Fruit fly (Drosophila melanogaster) whole organism, embryonic: ENCODE results near the gene CG32625.

Source experiments
- CG10274 ChIP-seq: fragments of 200-800 bp; sonication (Bioruptor generic); optimal IDR thresholded peaks from 3 replicates; lab custom pipeline; 2017; ENCODE audit warnings: missing biosample characterization, mild to moderate bottlenecking, missing genetic modification characterization
- CG10959 ChIP-seq: fragments of 200-800 bp; sonication (Bioruptor generic); IDR thresholded peaks from 2 replicates; pipeline ENCODE4 v1.3.6; 2022; ENCODE audit warnings: missing biosample characterization, missing genetic modification characterization
- CG14667 ChIP-seq: fragments of 200-800 bp; sonication (Bioruptor generic); IDR thresholded peaks from 2 replicates; pipeline ENCODE4 v1.3.6; 2022; ENCODE audit warnings: missing biosample characterization, missing genetic modification characterization
- CG14860 ChIP-seq: fragments of 200-800 bp; sonication (Bioruptor generic); IDR thresholded peaks from 3 replicates; pipeline ENCODE4 v1.3.6; 2022; ENCODE audit warnings: missing biosample characterization, missing genetic modification characterization; ENCODE audit not compliant: partially characterized antibody
- CG15269 ChIP-seq: fragments of 200-800 bp; sonication (Bioruptor generic); optimal IDR thresholded peaks from 2 replicates; lab custom pipeline; 2018; ENCODE audit warnings: missing biosample characterization, mild to moderate bottlenecking, missing genetic modification characterization, moderate library complexity
- CG16813 ChIP-seq: fragments of 200-800 bp; sonication (Bioruptor generic); IDR thresholded peaks from 3 replicates; pipeline ENCODE4 v1.3.6; 2022; ENCODE audit warnings: missing biosample characterization, missing genetic modification characterization; ENCODE audit not compliant: partially characterized antibody
- CG17359 ChIP-seq: fragments of 200-800 bp; sonication (Bioruptor generic); optimal IDR thresholded peaks from 3 replicates; lab custom pipeline; 2018; ENCODE audit warnings: missing biosample characterization, mild to moderate bottlenecking, missing genetic modification characterization, moderate library complexity
- CG17385 ChIP-seq: fragments of 200-800 bp; sonication (Bioruptor generic); optimal IDR thresholded peaks from 3 replicates; lab custom pipeline; 2018; ENCODE audit warnings: missing biosample characterization, mild to moderate bottlenecking, missing genetic modification characterization
- CG17612 ChIP-seq: fragments of 200-800 bp; sonication (Bioruptor generic); IDR thresholded peaks from 2 replicates; pipeline ENCODE4 v1.3.6; 2022; ENCODE audit warnings: missing biosample characterization, missing genetic modification characterization
- CG18476 ChIP-seq: fragments of 200-800 bp; sonication (Bioruptor generic); optimal IDR thresholded peaks from 2 replicates; lab custom pipeline; 2016; ENCODE audit warnings: missing biosample characterization, mild to moderate bottlenecking, missing genetic modification characterization
- CG2712 ChIP-seq: fragments of 200-800 bp; optimal IDR thresholded peaks from 3 replicates; lab custom pipeline; 2019; ENCODE audit warnings: missing biosample characterization, mild to moderate bottlenecking, missing genetic modification characterization, moderate library complexity
- CG31441 ChIP-seq: fragments of 200-800 bp; sonication (Bioruptor generic); IDR thresholded peaks from 2 replicates; pipeline ENCODE4 v1.3.6; 2022; ENCODE audit warnings: missing biosample characterization, missing genetic modification characterization
- CG33213 ChIP-seq: fragments of 200-800 bp; sonication (Bioruptor generic); optimal IDR thresholded peaks from 3 replicates; lab custom pipeline; 2016; ENCODE audit warnings: missing biosample characterization, missing genetic modification characterization
- CG33557 ChIP-seq: fragments of 200-800 bp; sonication (Bioruptor generic); optimal IDR thresholded peaks from 2 replicates; lab custom pipeline; 2019; ENCODE audit warnings: missing biosample characterization, mild to moderate bottlenecking, missing genetic modification characterization, moderate library complexity
- CG4617 ChIP-seq: fragments of 200-800 bp; sonication (Bioruptor generic); optimal IDR thresholded peaks from 3 replicates; lab custom pipeline; 2016; ENCODE audit warnings: missing biosample characterization, missing genetic modification characterization, borderline replicate concordance
- CG7745 ChIP-seq: fragments of 200-800 bp; sonication (Bioruptor generic); optimal IDR thresholded peaks from 2 replicates; lab custom pipeline; 2018; ENCODE audit warnings: missing biosample characterization, mild to moderate bottlenecking, missing genetic modification characterization, moderate library complexity
- CG7839 ChIP-seq: fragments of 200-800 bp; sonication (Bioruptor generic); optimal IDR thresholded peaks from 3 replicates; lab custom pipeline; 2018; ENCODE audit warnings: missing biosample characterization, mild to moderate bottlenecking, missing genetic modification characterization, moderate library complexity
- CG8290 ChIP-seq, 3 experiments: fragments of 200-800 bp; sonication (Bioruptor generic); optimal IDR thresholded peaks; 2 replicates each; lab custom pipeline; 2016 to 2019; ENCODE audit warnings: missing biosample characterization in 3 of 3, missing genetic modification characterization in 3 of 3, mild to moderate bottlenecking in 2 of 3, moderate library complexity in 1 of 3
- CG8944 ChIP-seq: fragments of 200-800 bp; sonication (Bioruptor generic); optimal IDR thresholded peaks from 3 replicates; lab custom pipeline; 2016; ENCODE audit warnings: missing biosample characterization, missing genetic modification characterization
- CG9609 ChIP-seq: fragments of 200-800 bp; sonication (Bioruptor generic); optimal IDR thresholded peaks from 3 replicates; lab custom pipeline; 2016; ENCODE audit warnings: missing biosample characterization, missing genetic modification characterization
- CG9817 ChIP-seq: fragments of 200-800 bp; sonication (Bioruptor generic); optimal IDR thresholded peaks from 2 replicates; lab custom pipeline; 2018; ENCODE audit warnings: missing biosample characterization, mild to moderate bottlenecking, missing genetic modification characterization, moderate library complexity
- CrebB ChIP-seq: fragments of 200-800 bp; sonication (Bioruptor generic); optimal IDR thresholded peaks from 3 replicates; lab custom pipeline; 2018; ENCODE audit warnings: missing biosample characterization, mild to moderate bottlenecking, missing genetic modification characterization
- Mes4 ChIP-seq: fragments of 200-800 bp; sonication (Bioruptor generic); optimal IDR thresholded peaks from 2 replicates; lab custom pipeline; 2016; ENCODE audit warnings: missing biosample characterization, missing genetic modification characterization
- NfI ChIP-seq: fragments of 200-800 bp; sonication (Bioruptor generic); optimal IDR thresholded peaks from 3 replicates; lab custom pipeline; 2018; ENCODE audit warnings: missing biosample characterization, mild to moderate bottlenecking, missing genetic modification characterization, moderate library complexity
- Usf ChIP-seq: fragments of 200-800 bp; sonication (Bioruptor generic); optimal IDR thresholded peaks from 2 replicates; lab custom pipeline; 2017; ENCODE audit warnings: missing genotype, missing biosample characterization, missing genetic modification characterization
- abd-A ChIP-seq: fragments of 200-800 bp; sonication (Bioruptor generic); optimal IDR thresholded peaks from 3 replicates; lab custom pipeline; 2019; ENCODE audit warnings: missing biosample characterization, mild to moderate bottlenecking, missing genetic modification characterization, moderate library complexity
- al ChIP-seq: fragments of 200-800 bp; sonication (Bioruptor generic); IDR thresholded peaks from 2 replicates; pipeline ENCODE4 v1.3.6; 2022; ENCODE audit warnings: missing biosample characterization, missing genetic modification characterization
- ap ChIP-seq: fragments of 200-800 bp; sonication (Bioruptor generic); IDR thresholded peaks from 2 replicates; pipeline ENCODE4 v1.3.6; 2022; ENCODE audit warnings: missing biosample characterization, missing genetic modification characterization
- az2 ChIP-seq: fragments of 200-800 bp; sonication (Bioruptor generic); optimal IDR thresholded peaks from 3 replicates; lab custom pipeline; 2016; ENCODE audit warnings: missing biosample characterization, missing genetic modification characterization
- bbx ChIP-seq: fragments of 200-800 bp; sonication (Bioruptor generic); IDR thresholded peaks from 2 replicates; pipeline ENCODE4 v1.3.6; 2022; ENCODE audit warnings: missing biosample characterization, missing genetic modification characterization; ENCODE audit not compliant: partially characterized antibody
- bowl ChIP-seq: fragments of 200-800 bp; sonication (Bioruptor generic); IDR thresholded peaks from 2 replicates; pipeline ENCODE4 v1.3.6; 2022; ENCODE audit warnings: missing biosample characterization, missing genetic modification characterization
- cg ChIP-seq: fragments of 200-800 bp; sonication (Bioruptor generic); optimal IDR thresholded peaks from 3 replicates; lab custom pipeline; 2019; ENCODE audit warnings: missing biosample characterization, mild to moderate bottlenecking, missing genetic modification characterization, moderate library complexity
- chm ChIP-seq: fragments of 200-800 bp; sonication (Bioruptor generic); IDR thresholded peaks from 2 replicates; pipeline ENCODE4 v1.3.6; 2022; ENCODE audit warnings: missing biosample characterization, missing genetic modification characterization
- ci ChIP-seq: fragments of 200-800 bp; sonication (Bioruptor generic); IDR thresholded peaks from 3 replicates; pipeline ENCODE4 v1.3.6; 2022; ENCODE audit warnings: missing biosample characterization, missing genetic modification characterization
- dmrt99B ChIP-seq: fragments of 200-800 bp; sonication (Bioruptor generic); optimal IDR thresholded peaks from 2 replicates; lab custom pipeline; 2018; ENCODE audit warnings: missing biosample characterization, mild to moderate bottlenecking, missing genetic modification characterization, moderate library complexity
- ftz-f1 ChIP-seq: fragments of 200-800 bp; sonication (Bioruptor generic); optimal IDR thresholded peaks from 2 replicates; lab custom pipeline; 2016; ENCODE audit warnings: missing biosample characterization, missing genetic modification characterization
- gcm2 ChIP-seq: fragments of 200-800 bp; sonication (Bioruptor generic); optimal IDR thresholded peaks from 2 replicates; lab custom pipeline; 2016; ENCODE audit warnings: missing biosample characterization, missing genetic modification characterization
- gfzf ChIP-seq: fragments of 200-800 bp; sonication (Bioruptor generic); optimal IDR thresholded peaks from 2 replicates; lab custom pipeline; 2016; ENCODE audit warnings: missing biosample characterization, mild to moderate bottlenecking, missing genetic modification characterization, moderate library complexity
- grau ChIP-seq: fragments of 200-800 bp; optimal IDR thresholded peaks from 3 replicates; lab custom pipeline; 2019; ENCODE audit warnings: missing biosample characterization, mild to moderate bottlenecking, missing genetic modification characterization, moderate library complexity
- hkb ChIP-seq, 2 experiments: fragments of 200-800 bp in 1 of 2; fragments of >200 bp in 1 of 2; sonication (Bioruptor generic) in 1 of 2; IDR thresholded peaks in 1 of 2; optimal IDR thresholded peaks in 1 of 2; 2 replicates each; pipeline versions ENCODE4 v1.3.6 to Lab custom; 2017 to 2022; ENCODE audit warnings: missing biosample characterization in 1 of 2, missing genetic modification characterization in 1 of 2
- lola ChIP-seq, 3 experiments: fragments of >200 bp in 2 of 3; fragments of 200-800 bp in 1 of 3; sonication (Bioruptor generic) in 1 of 3; optimal IDR thresholded peaks; 2 replicates each; lab custom pipeline; 2017 to 2019; ENCODE audit warnings: missing biosample characterization in 3 of 3, missing genetic modification characterization in 3 of 3, mild to moderate bottlenecking in 1 of 3, moderate library complexity in 1 of 3
- pb ChIP-seq: fragments of 200-800 bp; sonication (Bioruptor generic); optimal IDR thresholded peaks from 3 replicates; lab custom pipeline; 2016; ENCODE audit warnings: missing biosample characterization, missing genetic modification characterization
- phol ChIP-seq: fragments of 200-800 bp; sonication (Bioruptor generic); optimal IDR thresholded peaks from 3 replicates; lab custom pipeline; 2018; ENCODE audit warnings: missing biosample characterization, mild to moderate bottlenecking, missing genetic modification characterization, moderate library complexity
- pnt ChIP-seq: fragments of 200-800 bp; sonication (Bioruptor generic); optimal IDR thresholded peaks from 3 replicates; lab custom pipeline; 2016; ENCODE audit warnings: missing biosample characterization, missing genetic modification characterization
- pros ChIP-seq: fragments of 200-800 bp; sonication (Bioruptor generic); optimal IDR thresholded peaks from 3 replicates; lab custom pipeline; 2019; ENCODE audit warnings: missing biosample characterization, mild to moderate bottlenecking, missing genetic modification characterization, moderate library complexity
- repo ChIP-seq: fragments of 200-800 bp; sonication (Bioruptor generic); optimal IDR thresholded peaks from 2 replicates; lab custom pipeline; 2016; ENCODE audit warnings: missing biosample characterization, missing genetic modification characterization
- ro ChIP-seq: fragments of 200-800 bp; sonication (Bioruptor generic); IDR thresholded peaks from 2 replicates; pipeline ENCODE4 v1.3.6; 2022; ENCODE audit warnings: missing biosample characterization, missing genetic modification characterization
- sim ChIP-seq: fragments of 200-800 bp; sonication (Bioruptor generic); IDR thresholded peaks from 2 replicates; pipeline ENCODE4 v1.3.6; 2022; ENCODE audit warnings: missing biosample characterization, missing genetic modification characterization
- wek ChIP-seq: fragments of 200-800 bp; sonication (Bioruptor generic); optimal IDR thresholded peaks from 3 replicates; lab custom pipeline; 2018; ENCODE audit warnings: missing biosample characterization, mild to moderate bottlenecking, missing genetic modification characterization, moderate library complexity

CG32625 gene

DNA sequence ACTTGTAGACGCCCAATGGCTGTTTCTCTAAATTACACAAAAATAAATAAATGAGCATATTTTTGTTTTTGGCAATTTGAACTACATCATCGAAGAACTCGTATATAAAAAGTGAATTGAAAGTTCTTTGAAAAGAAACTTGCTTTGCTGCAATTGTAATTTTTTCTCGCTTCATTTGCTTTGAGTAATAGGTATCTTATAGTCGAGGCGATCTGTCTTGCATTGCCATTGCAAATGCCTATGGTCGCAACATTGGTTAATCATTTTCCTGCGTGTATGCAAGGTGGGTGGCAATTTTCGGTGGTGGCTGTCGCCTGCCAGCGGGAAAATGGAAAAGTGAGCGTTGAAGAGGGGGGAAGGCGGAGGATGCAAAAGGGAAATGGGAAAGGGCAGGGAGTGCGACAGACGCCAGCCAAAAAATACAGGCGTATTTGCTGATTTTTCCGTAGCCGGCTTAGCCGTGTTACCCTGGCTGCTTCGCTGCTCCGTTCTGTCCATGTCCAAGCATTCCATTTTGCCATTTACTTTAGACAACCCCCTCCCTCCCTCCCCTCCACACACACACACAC, 30.7 kb upstream of the CG32625 start (continued):
- TF ChIP-seq ro (GFP tag; lab: Robert Waterston, UW) = no peak
- TF ChIP-seq CG10274 = no peak
- no peak for TF ChIP-seq CG15269
- no peak for TF ChIP-seq pb (GFP tag; lab: Kevin White, UChicago)
- no peak for TF ChIP-seq az2 (GFP tag; lab: Kevin White, UChicago)
- TF ChIP-seq repo (GFP tag; lab: Kevin White, UChicago) = no peak
- TF ChIP-seq CG31441 (GFP tag; lab: Robert Waterston, UW) = peak; percentile 22; the same call in 1 of the 2 replicates
- no peak for TF ChIP-seq wek
- TF ChIP-seq CG17612 (GFP tag; lab: Robert Waterston, UW) = no peak
- peak; percentile 17 for TF ChIP-seq cg (GFP tag; lab: Kevin White, UChicago)
- peak; percentile 24 for TF ChIP-seq phol (tag; lab: Kevin White, UChicago)
- no peak for TF ChIP-seq Usf
- TF ChIP-seq pros = peak; percentile 61
- no peak for TF ChIP-seq sim (GFP tag; lab: Robert Waterston, UW)
- no peak for TF ChIP-seq CG8290 (GFP tag; optimal IDR thresholded peaks at IDR 0.05; lab: Kevin White, UChicago)
- TF ChIP-seq CG8290 (tag; optimal IDR thresholded peaks at IDR 0.05; lab: Kevin White, UChicago) = no peak
- no peak for TF ChIP-seq al (GFP tag; lab: Robert Waterston, UW)
- peak; percentile 20 for TF ChIP-seq CG7839 (tag; lab: Kevin White, UChicago)
- peak in 1 of 3 experiments; percentile 10 for TF ChIP-seq lola (GFP tag; optimal IDR thresholded peaks at IDR 0.05; lab: Kevin White, UChicago)
- TF ChIP-seq abd-A (tag; lab: Kevin White, UChicago) = peak; percentile 36
- no peak for TF ChIP-seq gcm2 (GFP tag; lab: Kevin White, UChicago)
- TF ChIP-seq NfI (GFP tag; lab: Kevin White, UChicago) = no peak
- TF ChIP-seq bowl = no peak
- no peak for TF ChIP-seq CG18476 (GFP tag; lab: Kevin White, UChicago)
- no peak for TF ChIP-seq CG10959 (GFP tag; lab: Robert Waterston, UW)
- TF ChIP-seq CG8944 = no peak
- peak; percentile 11 for TF ChIP-seq grau (tag; lab: Kevin White, UChicago)
- TF ChIP-seq CG16813 (GFP tag; lab: Robert Waterston, UW) = 0 out of 3 replicates have a peak, but pooled peaks have one; percentile 42
- peak; percentile 6 for TF ChIP-seq dmrt99B (tag; lab: Kevin White, UChicago)
- TF ChIP-seq ftz-f1 (GFP tag; lab: Kevin White, UChicago) = no peak
- no peak for TF ChIP-seq chm
- TF ChIP-seq CG4617 (GFP tag; lab: Kevin White, UChicago) = no peak
- no peak for TF ChIP-seq gfzf (GFP tag; lab: Kevin White, UChicago)
- TF ChIP-seq CG17359 (tag; lab: Kevin White, UChicago) = no peak
- no peak for TF ChIP-seq bbx (GFP tag; lab: Robert Waterston, UW)
- TF ChIP-seq CG9609 (GFP tag; lab: Kevin White, UChicago) = no peak
- no peak for TF ChIP-seq CG7745
- TF ChIP-seq pnt (GFP tag; lab: Kevin White, UChicago) = no peak
- no peak for TF ChIP-seq CG33557 (GFP tag; lab: Kevin White, UChicago)
- no peak for TF ChIP-seq ci (GFP tag; lab: Robert Waterston, UW)
- no peak for TF ChIP-seq Mes4 (GFP tag; lab: Kevin White, UChicago)
- no peak for TF ChIP-seq CG9817 (tag; lab: Kevin White, UChicago)
- TF ChIP-seq CG33213 = no peak
- TF ChIP-seq CG17385 (GFP tag; lab: Kevin White, UChicago) = no peak
- peak; percentile 24 for TF ChIP-seq CG2712 (tag; lab: Kevin White, UChicago)
- peak; percentile 47; the same call in 2 of the 3 replicates for TF ChIP-seq CG14860 (GFP tag; lab: Robert Waterston, UW)
- TF ChIP-seq CrebB (tag; lab: Kevin White, UChicago) = no peak
- TF ChIP-seq CG14667 (GFP tag; lab: Robert Waterston, UW) = no peak
- no peak for TF ChIP-seq ap
- no peak for TF ChIP-seq hkb (optimal IDR thresholded peaks at IDR 0.05; lab: Kevin White, UChicago)
- no peak for TF ChIP-seq hkb (GFP tag; IDR thresholded peaks at IDR 0.05; lab: Robert Waterston, UW)
